Worm (Caenorhabditis elegans) whole organism, L3 larva: ENCODE results near the gene C17F4.2.
A peak's percentile ranks its signal among the peaks of the same experiment; 100 is the strongest.

ENCODE experiments used
- ZK546.5 ChIP-seq: sonication (generic microtip); optimal IDR thresholded peaks from 2 replicates; lab custom pipeline; 2017; ENCODE audit warnings: missing biosample characterization, missing genetic modification characterization
- aly-2 ChIP-seq: fragments of 150-350 bp; optimal IDR thresholded peaks from 2 replicates; lab custom pipeline; 2014; ENCODE audit warnings: missing biosample characterization, missing genetic modification characterization
- ceh-16 ChIP-seq: sonication (generic microtip); optimal IDR thresholded peaks from 2 replicates; lab custom pipeline; 2017; ENCODE audit warnings: missing biosample characterization, missing genetic modification characterization
- ceh-28 ChIP-seq: fragments of 150-350 bp; optimal IDR thresholded peaks from 2 replicates; lab custom pipeline; 2014; ENCODE audit warnings: missing biosample characterization, missing genetic modification reagents, missing genetic modification characterization
- ceh-9 ChIP-seq: sonication (generic microtip); optimal IDR thresholded peaks from 2 replicates; lab custom pipeline; 2018; ENCODE audit warnings: missing biosample characterization, missing genetic modification characterization
- egl-27 ChIP-seq: sonication (generic microtip); optimal IDR thresholded peaks from 4 replicates; lab custom pipeline; 2017; ENCODE audit warnings: missing biosample characterization, missing genetic modification reagents, missing genetic modification characterization
- elt-1 ChIP-seq: fragments of 150-350 bp; optimal IDR thresholded peaks from 2 replicates; lab custom pipeline; 2014; ENCODE audit warnings: missing biosample characterization, missing genetic modification characterization
- elt-2 ChIP-seq: sonication (generic microtip); optimal IDR thresholded peaks from 2 replicates; lab custom pipeline; 2016; ENCODE audit warnings: missing genetic modification reagents, mild to moderate bottlenecking, missing genetic modification characterization, missing compliant biosample characterization
- elt-3 ChIP-seq, 3 experiments: fragments of 150-350 bp in 1 of 3; sonication (generic microtip) in 2 of 3; optimal IDR thresholded peaks; 2 replicates in 2 of 3; 4 replicates in 1 of 3; lab custom pipeline; 2014 to 2017; ENCODE audit warnings: missing biosample characterization in 3 of 3, missing genetic modification characterization in 3 of 3
- fkh-10 ChIP-seq: sonication (generic microtip); optimal IDR thresholded peaks from 2 replicates; lab custom pipeline; 2017; ENCODE audit warnings: missing biosample characterization, missing genetic modification reagents, missing genetic modification characterization
- fos-1 ChIP-seq: fragments of 150-350 bp; optimal IDR thresholded peaks from 2 replicates; lab custom pipeline; 2014; ENCODE audit warnings: missing biosample characterization, missing genetic modification characterization
- hmg-11 ChIP-seq: sonication (generic microtip); optimal IDR thresholded peaks from 2 replicates; lab custom pipeline; 2016; ENCODE audit warnings: missing genetic modification characterization, missing compliant biosample characterization
- lin-39 ChIP-seq: fragments of 150-350 bp; optimal IDR thresholded peaks from 2 replicates; lab custom pipeline; 2018; ENCODE audit warnings: missing biosample characterization, missing genetic modification reagents, missing genetic modification characterization
- lsy-12 ChIP-seq: sonication (generic microtip); optimal IDR thresholded peaks from 2 replicates; lab custom pipeline; 2016; ENCODE audit warnings: mild to moderate bottlenecking, missing genetic modification characterization, missing compliant biosample characterization
- mdl-1 ChIP-seq: fragments of 150-350 bp; optimal IDR thresholded peaks from 2 replicates; lab custom pipeline; 2014; ENCODE audit warnings: missing biosample characterization, missing genetic modification characterization
- mml-1 ChIP-seq: fragments of 150-350 bp; sonication (generic microtip); optimal IDR thresholded peaks from 3 replicates; lab custom pipeline; 2014; ENCODE audit warnings: missing biosample characterization, missing genetic modification characterization
- nfya-1 ChIP-seq: sonication (generic microtip); optimal IDR thresholded peaks from 2 replicates; lab custom pipeline; 2017; ENCODE audit warnings: missing genetic modification characterization, mild to moderate bottlenecking, missing compliant biosample characterization, antibody characterized with exemption, moderate library complexity; ENCODE audit not compliant: insufficient read depth
- nhr-11 ChIP-seq: fragments of 150-350 bp; optimal IDR thresholded peaks from 2 replicates; lab custom pipeline; 2014; ENCODE audit warnings: missing biosample characterization, missing genetic modification characterization
- nhr-23 ChIP-seq: fragments of 150-350 bp; optimal IDR thresholded peaks from 2 replicates; lab custom pipeline; 2014; ENCODE audit warnings: missing biosample characterization, missing genetic modification reagents, missing genetic modification characterization
- nhr-237 ChIP-seq: fragments of 150-350 bp; optimal IDR thresholded peaks from 2 replicates; lab custom pipeline; 2014; ENCODE audit warnings: missing biosample characterization, missing genetic modification characterization
- nhr-28 ChIP-seq: fragments of 150-350 bp; optimal IDR thresholded peaks from 2 replicates; lab custom pipeline; 2014; ENCODE audit warnings: missing biosample characterization, missing genetic modification characterization
- nhr-67 ChIP-seq: fragments of 150-350 bp; optimal IDR thresholded peaks from 2 replicates; lab custom pipeline; 2014; ENCODE audit warnings: missing biosample characterization, missing genetic modification characterization
- nhr-76 ChIP-seq: fragments of 150-350 bp; sonication (generic microtip); optimal IDR thresholded peaks from 5 replicates; lab custom pipeline; 2014; ENCODE audit warnings: missing biosample characterization, missing genetic modification characterization
- nhr-77 ChIP-seq: fragments of 150-350 bp; optimal IDR thresholded peaks from 2 replicates; lab custom pipeline; 2014; ENCODE audit warnings: missing biosample characterization, missing genetic modification characterization
- pha-4 ChIP-seq: fragments of 150-350 bp; optimal IDR thresholded peaks from 2 replicates; lab custom pipeline; 2014; ENCODE audit warnings: missing biosample characterization, missing genetic modification reagents, missing genetic modification characterization
- pqm-1 ChIP-seq: fragments of 150-350 bp; optimal IDR thresholded peaks from 2 replicates; lab custom pipeline; 2017; ENCODE audit warnings: missing biosample characterization, missing genetic modification characterization, inconsistent platforms
- sea-2 ChIP-seq: fragments of 150-350 bp; sonication (generic microtip); optimal IDR thresholded peaks from 4 replicates; lab custom pipeline; 2014; ENCODE audit warnings: missing biosample characterization, missing genetic modification reagents, missing genetic modification characterization
- skn-1 ChIP-seq: fragments of 150-350 bp; optimal IDR thresholded peaks from 2 replicates; lab custom pipeline; 2014; ENCODE audit warnings: missing biosample characterization, missing genetic modification characterization
- tbx-2 ChIP-seq: sonication (generic microtip); optimal IDR thresholded peaks from 2 replicates; lab custom pipeline; 2016; ENCODE audit warnings: mild to moderate bottlenecking, missing genetic modification characterization, missing compliant biosample characterization
- unc-39 ChIP-seq: sonication (generic microtip); optimal IDR thresholded peaks from 4 replicates; lab custom pipeline; 2017; ENCODE audit warnings: missing biosample characterization, missing genetic modification characterization
- unc-62 ChIP-seq: fragments of 150-350 bp; sonication (generic microtip); optimal IDR thresholded peaks from 4 replicates; lab custom pipeline; 2014; ENCODE audit warnings: missing biosample characterization, missing genetic modification reagents, missing genetic modification characterization
- zag-1 ChIP-seq: fragments of 150-350 bp; optimal IDR thresholded peaks from 2 replicates; lab custom pipeline; 2014; ENCODE audit warnings: missing biosample characterization, missing genetic modification characterization
- ztf-11 ChIP-seq: fragments of 150-350 bp; optimal IDR thresholded peaks from 2 replicates; lab custom pipeline; 2014; ENCODE audit warnings: missing biosample characterization, missing genetic modification characterization
- ztf-4 ChIP-seq: fragments of 150-350 bp; optimal IDR thresholded peaks from 2 replicates; lab custom pipeline; 2014; ENCODE audit warnings: missing biosample characterization, missing genetic modification characterization

Gene C17F4.2

DNA sequence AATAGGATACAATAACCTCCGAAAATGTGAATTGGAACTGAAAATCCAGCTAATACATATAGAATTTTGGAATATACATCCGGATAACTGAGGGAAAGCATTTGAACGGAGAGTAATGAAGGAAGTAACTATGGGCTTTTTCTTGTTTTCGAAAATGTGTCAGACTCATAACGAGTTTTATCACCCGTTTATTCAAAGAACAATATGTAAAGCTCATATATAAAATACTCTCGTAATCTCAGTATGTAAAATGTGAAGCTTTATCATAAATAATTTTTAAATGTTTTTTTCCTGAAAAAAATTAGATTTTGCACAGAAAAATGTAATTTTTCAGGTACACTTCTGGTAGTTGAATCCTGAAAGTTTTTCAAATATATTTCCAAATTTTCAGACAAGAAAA lies 18.0 kb upstream of the C17F4.2 start, which contains the start of gene srh-297:
srh-297 (minus strand) TSS at position 101 of the 400 bp plus-strand sequence.
- TF ChIP-seq lin-39 (tag; lab: Kevin White, UChicago) (no peak), ceh-16 (tag; lab: Kevin White, UChicago) (no peak), ceh-28 (tag; lab: Kevin White, UChicago) (no peak), nhr-67 (tag; lab: Kevin White, UChicago) (no peak), nhr-237 (tag; lab: Kevin White, UChicago) (no peak), tbx-2 (no peak)

DNA sequence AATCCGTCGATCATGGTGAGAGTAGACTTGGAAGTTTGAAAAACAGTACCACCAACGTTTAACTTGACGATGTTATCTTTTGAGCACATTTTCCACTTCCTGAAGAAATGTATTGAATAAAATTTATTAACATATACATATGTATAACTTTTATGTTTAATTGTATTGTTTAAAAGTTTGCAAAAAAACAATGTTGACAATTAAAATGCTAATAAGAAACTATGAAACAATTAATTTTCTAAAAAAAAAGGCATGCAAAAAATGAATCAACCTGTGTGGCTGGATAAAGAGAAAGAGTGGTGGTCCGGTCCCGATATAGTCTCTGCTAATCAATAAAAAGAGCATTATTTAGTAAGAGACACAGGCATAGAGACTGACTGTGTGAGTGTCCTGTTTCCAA lies 13.7 kb upstream of the C17F4.2 start, which contains the start of gene C17F4.8:
C17F4.8 (minus strand) TSS at position 101 of the 400 bp plus-strand sequence.
- TF ChIP-seq lsy-12 (tag; lab: Kevin White, UChicago) (no peak), nfya-1 (no peak), mdl-1 (tag; lab: Kevin White, UChicago) (no peak), skn-1 (no peak), ceh-28 (tag; lab: Kevin White, UChicago) (no peak), ztf-11 (tag; lab: Kevin White, UChicago) (no peak), fkh-10 (GFP tag; lab: Kevin White, UChicago) (no peak), pqm-1 (tag; lab: Kevin White, UChicago) (no peak), elt-3 (tag; optimal IDR thresholded peaks at IDR 0.05; lab: Kevin White, UChicago) (no peak), unc-62 (no peak), egl-27 (tag; lab: Kevin White, UChicago) (no peak), nhr-11 (no peak), sea-2 (GFP tag; lab: Kevin White, UChicago) (no peak), pha-4 (tag; lab: Kevin White, UChicago) (no peak), fos-1 (tag; lab: Kevin White, UChicago) (no peak), nhr-237 (tag; lab: Kevin White, UChicago) (no peak), elt-2 (no peak), zag-1 (no peak), ztf-4 (tag; lab: Kevin White, UChicago) (no peak)
- TF ChIP-seq, all 47 proteins: peak for 0

DNA sequence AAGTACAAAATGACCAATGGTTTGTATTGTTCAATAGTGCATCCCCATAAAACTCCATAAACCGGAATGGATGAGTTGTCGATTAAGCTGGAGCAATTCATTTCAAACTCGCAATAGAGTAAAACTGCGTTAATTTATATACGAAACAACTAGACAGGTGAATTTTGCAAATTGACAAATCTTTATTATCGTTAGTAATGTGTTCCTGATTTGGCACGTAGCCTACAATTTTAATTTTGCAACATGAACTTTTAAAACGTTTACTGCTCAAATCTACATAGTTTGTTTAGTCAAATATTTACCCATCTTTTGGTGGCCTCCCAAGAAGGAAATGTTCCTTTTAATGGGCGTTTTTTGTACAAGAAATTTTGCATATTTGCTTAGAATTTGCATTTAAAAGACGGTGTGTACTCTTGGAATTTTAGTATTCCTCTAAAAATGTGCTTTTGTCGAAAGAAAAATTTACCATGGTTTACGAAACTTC lies 11.4 kb upstream of the C17F4.2 start, which contains the start of the genes srz-67 and C17F4.11:
srz-67 (minus strand) TSS at position 101 of the 484 bp plus-strand sequence.
C17F4.11 (plus strand) TSS at position 434 of the 484 bp plus-strand sequence.
- TF ChIP-seq lsy-12 (tag; lab: Kevin White, UChicago) (no peak), mdl-1 (tag; lab: Kevin White, UChicago) (no peak), elt-3 (tag; optimal IDR thresholded peaks at IDR 0.05; lab: Kevin White, UChicago) (no peak), elt-1 (tag; lab: Kevin White, UChicago) (no peak)

DNA sequence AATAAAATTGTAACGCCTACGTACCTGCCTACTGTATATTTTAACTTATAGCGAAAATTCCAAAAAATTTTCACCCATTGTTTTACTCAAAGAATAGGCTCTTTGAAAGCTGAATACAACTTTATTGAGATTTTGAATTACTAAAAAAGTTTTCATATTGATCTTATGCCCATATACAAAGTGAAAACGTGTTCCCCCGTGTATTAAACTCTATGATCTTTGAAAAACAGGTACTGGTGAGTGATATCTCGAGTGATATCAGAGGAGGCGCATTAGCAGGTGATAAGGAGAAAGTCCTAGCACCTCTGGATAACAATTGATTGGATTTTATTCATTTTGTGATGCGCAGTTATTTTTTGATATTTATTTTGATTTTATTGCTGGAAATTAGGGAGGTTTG lies 8.3 kb upstream of the C17F4.2 start, which contains the start of gene C17F4.3:
C17F4.3 (plus strand) TSS at position 301 of the 400 bp plus-strand sequence.
- no peak for TF ChIP-seq nhr-77 (tag; lab: Kevin White, UChicago)
- TF ChIP-seq elt-2 = no peak
- TF ChIP-seq nhr-11 = no peak
- no peak for TF ChIP-seq ceh-9
- no peak for TF ChIP-seq unc-39
- TF ChIP-seq ZK546.5 (tag; lab: Kevin White, UChicago) = no peak
- no peak for TF ChIP-seq skn-1

DNA sequence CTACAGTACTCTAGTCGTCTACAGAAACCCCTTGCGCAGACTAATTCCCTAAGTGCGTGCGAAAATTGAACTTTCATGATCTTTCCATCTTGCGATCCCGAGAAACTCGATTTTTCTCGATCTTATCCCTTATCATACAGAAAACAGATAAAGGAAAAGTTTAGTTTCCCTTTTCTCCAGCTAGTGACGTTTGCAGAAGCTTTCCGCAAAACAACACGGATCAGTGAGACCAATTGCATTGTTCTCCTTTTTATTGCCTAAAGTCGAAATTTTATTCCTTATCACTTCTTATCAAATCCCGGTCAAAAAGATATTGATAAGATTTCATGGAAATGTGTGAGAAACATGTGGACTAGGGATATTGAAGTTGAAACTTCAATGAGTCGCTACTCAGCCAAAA lies 6.6 kb upstream of the C17F4.2 start:
- TF ChIP-seq nhr-76 (tag; lab: Kevin White, UChicago) (no peak), nhr-28 (tag; lab: Kevin White, UChicago) (no peak), elt-2 (no peak), nhr-23 (peak; percentile 35), mml-1 (tag; lab: Kevin White, UChicago) (no peak), ztf-11 (tag; lab: Kevin White, UChicago) (no peak), elt-3 (tag; optimal IDR thresholded peaks at IDR 0.05; lab: Kevin White, UChicago) (peak in 1 of 3 experiments; percentile 27), ztf-4 (tag; lab: Kevin White, UChicago) (no peak), lin-39 (tag; lab: Kevin White, UChicago) (no peak), hmg-11 (tag; lab: Kevin White, UChicago) (no peak), ceh-28 (tag; lab: Kevin White, UChicago) (no peak), aly-2 (tag; lab: Kevin White, UChicago) (no peak)
- TF ChIP-seq, all 47 proteins: peak for 2
